Worm (Caenorhabditis elegans): Measurements from ENCODE around the gene dbn-1.

- TF ChIP-seq him-1 (tag; optimal IDR thresholded peaks at IDR 0.05), result no peak
- no peak for TF ChIP-seq W03F9.2 (tag; optimal IDR thresholded peaks at IDR 0.05)
These were observed 29.2 kb downstream of the dbn-1 start for ce11 chrIII:13732665-13733064.
